Worm (Caenorhabditis elegans) whole organism, L2 larva: Measurements from ENCODE around the gene C56C10.4.

Experiments
- C34F6.9 ChIP-seq: fragments of 150-350 bp; optimal IDR thresholded peaks from 2 replicates; lab custom pipeline; 2014; ENCODE audit warnings: missing biosample characterization, missing genetic modification characterization
- F13H6.1 ChIP-seq: sonication (generic microtip); optimal IDR thresholded peaks from 2 replicates; lab custom pipeline; 2016; ENCODE audit warnings: missing genetic modification characterization, missing compliant biosample characterization
- R02D3.7 ChIP-seq: fragments of 150-350 bp; optimal IDR thresholded peaks from 2 replicates; lab custom pipeline; 2014; ENCODE audit warnings: missing biosample characterization, missing genetic modification characterization
- Y55F3AM.14 ChIP-seq: fragments of 200-800 bp; sonication (Bioruptor generic); optimal IDR thresholded peaks from 2 replicates; lab custom pipeline; 2018; ENCODE audit warnings: mild to moderate bottlenecking, missing genetic modification characterization, missing compliant biosample characterization
- alr-1 ChIP-seq: fragments of 150-350 bp; optimal IDR thresholded peaks from 2 replicates; lab custom pipeline; 2014; ENCODE audit warnings: missing biosample characterization, missing genetic modification characterization
- aly-2 ChIP-seq: fragments of 150-350 bp; optimal IDR thresholded peaks from 2 replicates; lab custom pipeline; 2014; ENCODE audit warnings: missing biosample characterization, missing genetic modification characterization
- crh-2 ChIP-seq: sonication (generic microtip); optimal IDR thresholded peaks from 2 replicates; lab custom pipeline; 2017; ENCODE audit warnings: missing biosample characterization, missing genetic modification characterization
- dmd-4 ChIP-seq: sonication (generic microtip); optimal IDR thresholded peaks from 2 replicates; lab custom pipeline; 2017; ENCODE audit warnings: missing biosample characterization, missing genetic modification characterization
- elt-1 ChIP-seq: fragments of 150-350 bp; optimal IDR thresholded peaks from 2 replicates; lab custom pipeline; 2014; ENCODE audit warnings: missing biosample characterization, missing genetic modification characterization
- fos-1 ChIP-seq: fragments of 150-350 bp; optimal IDR thresholded peaks from 2 replicates; lab custom pipeline; 2014; ENCODE audit warnings: missing biosample characterization, missing genetic modification characterization
- gmeb-1 ChIP-seq: fragments of 150-350 bp; optimal IDR thresholded peaks from 2 replicates; lab custom pipeline; 2014; ENCODE audit warnings: missing biosample characterization, missing genetic modification characterization
- lin-11 ChIP-seq: fragments of 150-350 bp; sonication (generic microtip); optimal IDR thresholded peaks from 2 replicates; lab custom pipeline; 2014; ENCODE audit warnings: missing biosample characterization, missing genetic modification characterization, inconsistent platforms, mixed read lengths
- lin-13 ChIP-seq: fragments of 150-350 bp; optimal IDR thresholded peaks from 2 replicates; lab custom pipeline; 2014; ENCODE audit warnings: missing biosample characterization, missing genetic modification reagents, missing genetic modification characterization
- mab-5 ChIP-seq: fragments of 150-350 bp; optimal IDR thresholded peaks from 2 replicates; lab custom pipeline; 2014; ENCODE audit warnings: missing biosample characterization, missing genetic modification characterization
- mbf-1 ChIP-seq: sonication (generic microtip); optimal IDR thresholded peaks from 2 replicates; lab custom pipeline; 2017; ENCODE audit warnings: missing biosample characterization, missing genetic modification characterization
- mdl-1 ChIP-seq, 2 experiments: fragments of 150-350 bp in 1 of 2; sonication (generic microtip) in 1 of 2; optimal IDR thresholded peaks; 2 replicates each; lab custom pipeline; 2017; ENCODE audit warnings: missing biosample characterization in 2 of 2, missing genetic modification characterization in 2 of 2
- nhr-11 ChIP-seq: fragments of 150-350 bp; optimal IDR thresholded peaks from 2 replicates; lab custom pipeline; 2014; ENCODE audit warnings: missing biosample characterization, missing genetic modification characterization
- nhr-12 ChIP-seq: fragments of 150-350 bp; optimal IDR thresholded peaks from 2 replicates; lab custom pipeline; 2014; ENCODE audit warnings: missing biosample characterization, missing genetic modification characterization
- nhr-129 ChIP-seq: fragments of 150-350 bp; optimal IDR thresholded peaks from 2 replicates; lab custom pipeline; 2014; ENCODE audit warnings: missing biosample characterization, missing genetic modification characterization
- nhr-21 ChIP-seq: fragments of 150-350 bp; optimal IDR thresholded peaks from 2 replicates; lab custom pipeline; 2014; ENCODE audit warnings: missing biosample characterization, missing genetic modification characterization
- nhr-237 ChIP-seq: fragments of 150-350 bp; optimal IDR thresholded peaks from 2 replicates; lab custom pipeline; 2014; ENCODE audit warnings: missing biosample characterization, missing genetic modification characterization
- nhr-25 ChIP-seq: fragments of 150-350 bp; sonication (generic microtip); optimal IDR thresholded peaks from 3 replicates; lab custom pipeline; 2014; ENCODE audit warnings: missing biosample characterization, missing genetic modification characterization
- nhr-6 ChIP-seq: fragments of 150-350 bp; optimal IDR thresholded peaks from 2 replicates; lab custom pipeline; 2014; ENCODE audit warnings: missing biosample characterization, missing genetic modification characterization
- sem-4 ChIP-seq: fragments of 150-350 bp; optimal IDR thresholded peaks from 2 replicates; lab custom pipeline; 2014; ENCODE audit warnings: missing biosample characterization, missing genetic modification reagents, missing genetic modification characterization
- skn-1 ChIP-seq: sonication (generic microtip); optimal IDR thresholded peaks from 2 replicates; lab custom pipeline; 2017; ENCODE audit warnings: missing biosample characterization, missing genetic modification characterization
- sma-3 ChIP-seq: sonication (generic microtip); optimal IDR thresholded peaks from 2 replicates; lab custom pipeline; 2016; ENCODE audit warnings: missing genetic modification reagents, missing genetic modification characterization, missing compliant biosample characterization
- sma-9 ChIP-seq, 2 experiments: fragments of 150-350 bp in 1 of 2; sonication (generic microtip) in 1 of 2; optimal IDR thresholded peaks; 2 replicates each; lab custom pipeline; 2014 to 2016; ENCODE audit warnings: missing genetic modification characterization in 2 of 2, mild to moderate bottlenecking in 1 of 2, missing biosample characterization in 1 of 2, missing compliant biosample characterization in 1 of 2, missing genetic modification reagents in 1 of 2, moderate library complexity in 1 of 2
- snpc-4 ChIP-seq: fragments of 150-350 bp; optimal IDR thresholded peaks from 2 replicates; lab custom pipeline; 2014; ENCODE audit warnings: missing biosample characterization, missing genetic modification characterization
- unc-39 ChIP-seq: fragments of 150-350 bp; optimal IDR thresholded peaks from 2 replicates; lab custom pipeline; 2014; ENCODE audit warnings: missing biosample characterization, missing genetic modification characterization
- unc-55 ChIP-seq: fragments of 150-350 bp; sonication (generic microtip); optimal IDR thresholded peaks from 3 replicates; lab custom pipeline; 2014; ENCODE audit warnings: missing biosample characterization, missing genetic modification reagents, missing genetic modification characterization
- unc-62 ChIP-seq: fragments of 150-350 bp; optimal IDR thresholded peaks from 2 replicates; lab custom pipeline; 2014; ENCODE audit warnings: missing biosample characterization, missing genetic modification reagents, missing genetic modification characterization
- zag-1 ChIP-seq: fragments of 150-350 bp; optimal IDR thresholded peaks from 2 replicates; lab custom pipeline; 2014; ENCODE audit warnings: missing biosample characterization, missing genetic modification characterization
- ztf-1 ChIP-seq: fragments of 200-800 bp; sonication (Bioruptor generic); conservative IDR thresholded peaks from 2 replicates; pipeline ENCODE4 v1.3.6; 2022; ENCODE audit warnings: missing genetic modification characterization, missing compliant biosample characterization
- ztf-11 ChIP-seq: sonication (generic microtip); optimal IDR thresholded peaks from 2 replicates; lab custom pipeline; 2017; ENCODE audit warnings: missing biosample characterization, missing genetic modification characterization
- ztf-4 ChIP-seq: fragments of 150-350 bp; optimal IDR thresholded peaks from 2 replicates; lab custom pipeline; 2014; ENCODE audit warnings: missing biosample characterization, missing genetic modification characterization

The C56C10.4 gene

ce11 chrII:6565077-6565476, 17.8 kb upstream of the C56C10.4 start, which contains the start of gene mpz-3:
mpz-3 (minus strand) TSS chrII:6565396.
- TF ChIP-seq R02D3.7 = no peak
- TF ChIP-seq mbf-1 = no peak
- TF ChIP-seq F13H6.1 (tag; lab: Kevin White, UChicago) = peak; percentile 28
- TF ChIP-seq unc-55 (GFP tag; lab: Kevin White, UChicago) = no peak
- no peak for TF ChIP-seq skn-1 (tag; lab: Kevin White, UChicago)
- TF ChIP-seq ztf-4 (tag; lab: Kevin White, UChicago) = no peak
- peak; percentile 68 for TF ChIP-seq nhr-129 (tag; lab: Kevin White, UChicago)
- peak; percentile 48 for TF ChIP-seq sma-3
- peak; percentile 4 for TF ChIP-seq lin-11 (tag; lab: Kevin White, UChicago)
- TF ChIP-seq fos-1 (tag; lab: Kevin White, UChicago) = peak; percentile 57
- TF ChIP-seq mdl-1 (tag; optimal IDR thresholded peaks at IDR 0.05; lab: Kevin White, UChicago) = no peak
- no peak for TF ChIP-seq aly-2 (tag; lab: Kevin White, UChicago)
- peak; percentile 37 for TF ChIP-seq C34F6.9 (tag; lab: Kevin White, UChicago)
- TF ChIP-seq ztf-11 (tag; lab: Kevin White, UChicago) = no peak
- peak; percentile 51 for TF ChIP-seq gmeb-1
- TF ChIP-seq lin-13 (GFP tag; lab: Kevin White, UChicago) = peak; percentile 5
- TF ChIP-seq nhr-25 (tag; lab: Kevin White, UChicago) = no peak
- no peak for TF ChIP-seq dmd-4 (tag; lab: Kevin White, UChicago)
- TF ChIP-seq sma-9 (GFP tag; optimal IDR thresholded peaks at IDR 0.05; lab: Kevin White, UChicago) = peak; percentile 63
- TF ChIP-seq sma-9 (tag; optimal IDR thresholded peaks at IDR 0.05; lab: Kevin White, UChicago) = no peak
- peak; percentile 50 for TF ChIP-seq nhr-21 (tag; lab: Kevin White, UChicago)
- peak; percentile 18 for TF ChIP-seq crh-2 (tag; lab: Kevin White, UChicago)
- TF ChIP-seq snpc-4 = no peak

ce11 chrII:6566628-6567180, 16.2 kb upstream of the C56C10.4 start, which contains the start of the genes F18C5.5 and F18C5.9:
F18C5.5 (minus strand) TSS chrII:6566728.
F18C5.9 (plus strand) TSS chrII:6567130.
- TF ChIP-seq nhr-6 (tag; lab: Kevin White, UChicago) = no peak
- TF ChIP-seq mab-5 (tag; lab: Kevin White, UChicago) = no peak

- no peak for TF ChIP-seq nhr-6 (tag; lab: Kevin White, UChicago)
- no peak for TF ChIP-seq sma-3
- no peak for TF ChIP-seq unc-62
- no peak for TF ChIP-seq nhr-21 (tag; lab: Kevin White, UChicago)
- TF ChIP-seq nhr-12 (tag; lab: Kevin White, UChicago) = no peak
- TF ChIP-seq sem-4 (tag; lab: Kevin White, UChicago) = no peak
- TF ChIP-seq nhr-237 = no peak
- no peak for TF ChIP-seq alr-1
- TF ChIP-seq Y55F3AM.14 (GFP tag; lab: Kevin White, UChicago) = no peak
- no peak for TF ChIP-seq unc-39 (tag; lab: Kevin White, UChicago)
- TF ChIP-seq ztf-11 (tag; lab: Kevin White, UChicago) = no peak
- TF ChIP-seq unc-55 (GFP tag; lab: Kevin White, UChicago) = no peak
- TF ChIP-seq snpc-4 = no peak
- TF ChIP-seq zag-1 (tag; lab: Kevin White, UChicago) = no peak
- TF ChIP-seq ztf-1 (GFP tag; lab: Robert Waterston, UW) = no peak
- no peak for TF ChIP-seq nhr-11
- no peak for TF ChIP-seq R02D3.7
- no peak for TF ChIP-seq nhr-129 (tag; lab: Kevin White, UChicago)
Measured at ce11 chrII:6568707-6569106, 14.2 kb upstream of the C56C10.4 start, which contains the start of gene sra-27. sra-27 (plus strand) TSS chrII:6569007.

DNA sequence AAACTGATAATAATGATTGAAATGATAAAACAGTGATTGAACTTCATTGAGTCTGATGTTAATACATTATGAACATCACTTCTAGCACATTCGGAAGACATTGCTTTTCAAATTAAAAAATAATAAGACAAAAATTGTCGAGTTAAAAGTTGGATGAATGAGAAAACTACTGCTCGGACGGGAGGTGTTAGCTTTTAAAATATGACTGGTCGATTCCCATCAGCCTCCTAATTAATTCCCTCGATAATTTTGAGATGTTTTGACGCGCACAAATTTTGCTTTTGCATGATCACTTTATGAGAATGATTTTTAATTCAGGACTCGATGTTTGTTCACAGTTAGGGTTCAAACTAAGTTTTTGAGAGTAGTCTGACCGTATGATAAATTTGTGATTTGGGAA, 9.2 kb upstream of the C56C10.4 start, which contains the start of gene sra-28:
Gene sra-28, minus strand, starts transcription at position 101 of the 400 bp plus-strand sequence.
- TF ChIP-seq nhr-6 (tag; lab: Kevin White, UChicago) (no peak), elt-1 (tag; lab: Kevin White, UChicago) (no peak), ztf-11 (tag; lab: Kevin White, UChicago) (no peak), skn-1 (tag; lab: Kevin White, UChicago) (no peak)
